Worm (Caenorhabditis elegans) whole organism, L2 larva: ENCODE results near the gene ZK930.2.

Experiments
- C34F6.9 ChIP-seq: fragments of 150-350 bp; optimal IDR thresholded peaks from 2 replicates; lab custom pipeline; 2014; ENCODE audit warnings: missing biosample characterization, missing genetic modification characterization
- F13H6.1 ChIP-seq: sonication (generic microtip); optimal IDR thresholded peaks from 2 replicates; lab custom pipeline; 2016; ENCODE audit warnings: missing genetic modification characterization, missing compliant biosample characterization
- R02D3.7 ChIP-seq: fragments of 150-350 bp; optimal IDR thresholded peaks from 2 replicates; lab custom pipeline; 2014; ENCODE audit warnings: missing biosample characterization, missing genetic modification characterization
- Y55F3AM.14 ChIP-seq: fragments of 200-800 bp; sonication (Bioruptor generic); optimal IDR thresholded peaks from 2 replicates; lab custom pipeline; 2018; ENCODE audit warnings: mild to moderate bottlenecking, missing genetic modification characterization, missing compliant biosample characterization
- ZK546.5 ChIP-seq: sonication (generic microtip); optimal IDR thresholded peaks from 2 replicates; lab custom pipeline; 2017; ENCODE audit warnings: missing biosample characterization, missing genetic modification characterization
- alr-1 ChIP-seq: fragments of 150-350 bp; optimal IDR thresholded peaks from 2 replicates; lab custom pipeline; 2014; ENCODE audit warnings: missing biosample characterization, missing genetic modification characterization
- aly-2 ChIP-seq: fragments of 150-350 bp; optimal IDR thresholded peaks from 2 replicates; lab custom pipeline; 2014; ENCODE audit warnings: missing biosample characterization, missing genetic modification characterization
- ama-1 ChIP-seq: fragments of 150-350 bp; optimal IDR thresholded peaks from 2 replicates; lab custom pipeline; 2018; ENCODE audit warnings: inconsistent platforms
- ceh-82 ChIP-seq: fragments of 150-350 bp; optimal IDR thresholded peaks from 2 replicates; lab custom pipeline; 2014; ENCODE audit warnings: missing biosample characterization, missing genetic modification characterization
- crh-2 ChIP-seq: sonication (generic microtip); optimal IDR thresholded peaks from 2 replicates; lab custom pipeline; 2017; ENCODE audit warnings: missing biosample characterization, missing genetic modification characterization
- dmd-4 ChIP-seq: sonication (generic microtip); optimal IDR thresholded peaks from 2 replicates; lab custom pipeline; 2017; ENCODE audit warnings: missing biosample characterization, missing genetic modification characterization
- egl-27 ChIP-seq: sonication (generic microtip); optimal IDR thresholded peaks from 3 replicates; lab custom pipeline; 2017; ENCODE audit warnings: missing biosample characterization, missing genetic modification reagents, missing genetic modification characterization
- elt-1 ChIP-seq: fragments of 150-350 bp; optimal IDR thresholded peaks from 2 replicates; lab custom pipeline; 2014; ENCODE audit warnings: missing biosample characterization, missing genetic modification characterization
- elt-3 ChIP-seq: sonication (generic microtip); optimal IDR thresholded peaks from 2 replicates; lab custom pipeline; 2017; ENCODE audit warnings: missing biosample characterization, missing genetic modification characterization
- fos-1 ChIP-seq: fragments of 150-350 bp; optimal IDR thresholded peaks from 2 replicates; lab custom pipeline; 2014; ENCODE audit warnings: missing biosample characterization, missing genetic modification characterization
- gmeb-1 ChIP-seq: fragments of 150-350 bp; optimal IDR thresholded peaks from 2 replicates; lab custom pipeline; 2014; ENCODE audit warnings: missing biosample characterization, missing genetic modification characterization
- lin-11 ChIP-seq: fragments of 150-350 bp; sonication (generic microtip); optimal IDR thresholded peaks from 2 replicates; lab custom pipeline; 2014; ENCODE audit warnings: missing biosample characterization, missing genetic modification characterization, inconsistent platforms, mixed read lengths
- lin-39 ChIP-seq: fragments of 150-350 bp; optimal IDR thresholded peaks from 2 replicates; lab custom pipeline; 2014; ENCODE audit warnings: missing biosample characterization, missing genetic modification reagents, missing genetic modification characterization
- lsy-2 ChIP-seq, 2 experiments: fragments of 150-350 bp in 1 of 2; sonication (generic microtip) in 1 of 2; optimal IDR thresholded peaks; 2 replicates each; lab custom pipeline; 2014 to 2017; ENCODE audit warnings: missing biosample characterization in 2 of 2, missing genetic modification characterization in 2 of 2
- mab-5 ChIP-seq: fragments of 150-350 bp; optimal IDR thresholded peaks from 2 replicates; lab custom pipeline; 2014; ENCODE audit warnings: missing biosample characterization, missing genetic modification characterization
- mbf-1 ChIP-seq: sonication (generic microtip); optimal IDR thresholded peaks from 2 replicates; lab custom pipeline; 2017; ENCODE audit warnings: missing biosample characterization, missing genetic modification characterization
- mdl-1 ChIP-seq, 2 experiments: fragments of 150-350 bp in 1 of 2; sonication (generic microtip) in 1 of 2; optimal IDR thresholded peaks; 2 replicates each; lab custom pipeline; 2017; ENCODE audit warnings: missing biosample characterization in 2 of 2, missing genetic modification characterization in 2 of 2
- nhr-10 ChIP-seq: sonication (generic microtip); optimal IDR thresholded peaks from 2 replicates; lab custom pipeline; 2017; ENCODE audit warnings: missing biosample characterization, missing genetic modification characterization
- nhr-129 ChIP-seq: fragments of 150-350 bp; optimal IDR thresholded peaks from 2 replicates; lab custom pipeline; 2014; ENCODE audit warnings: missing biosample characterization, missing genetic modification characterization
- nhr-23 ChIP-seq: fragments of 150-350 bp; optimal IDR thresholded peaks from 2 replicates; lab custom pipeline; 2014; ENCODE audit warnings: missing biosample characterization, missing genetic modification reagents, missing genetic modification characterization
- nhr-237 ChIP-seq: fragments of 150-350 bp; optimal IDR thresholded peaks from 2 replicates; lab custom pipeline; 2014; ENCODE audit warnings: missing biosample characterization, missing genetic modification characterization
- nhr-25 ChIP-seq: fragments of 150-350 bp; sonication (generic microtip); optimal IDR thresholded peaks from 3 replicates; lab custom pipeline; 2014; ENCODE audit warnings: missing biosample characterization, missing genetic modification characterization
- nhr-6 ChIP-seq: fragments of 150-350 bp; optimal IDR thresholded peaks from 2 replicates; lab custom pipeline; 2014; ENCODE audit warnings: missing biosample characterization, missing genetic modification characterization
- nhr-77 ChIP-seq: fragments of 150-350 bp; optimal IDR thresholded peaks from 2 replicates; lab custom pipeline; 2014; ENCODE audit warnings: missing biosample characterization, missing genetic modification characterization
- peb-1 ChIP-seq: fragments of 150-350 bp; optimal IDR thresholded peaks from 2 replicates; lab custom pipeline; 2014; ENCODE audit warnings: missing biosample characterization, missing genetic modification characterization
- sem-4 ChIP-seq: fragments of 150-350 bp; optimal IDR thresholded peaks from 2 replicates; lab custom pipeline; 2014; ENCODE audit warnings: missing biosample characterization, missing genetic modification reagents, missing genetic modification characterization
- skn-1 ChIP-seq: sonication (generic microtip); optimal IDR thresholded peaks from 2 replicates; lab custom pipeline; 2017; ENCODE audit warnings: missing biosample characterization, missing genetic modification characterization
- sma-3 ChIP-seq: sonication (generic microtip); optimal IDR thresholded peaks from 2 replicates; lab custom pipeline; 2016; ENCODE audit warnings: missing genetic modification reagents, missing genetic modification characterization, missing compliant biosample characterization
- sma-9 ChIP-seq, 2 experiments: fragments of 150-350 bp in 1 of 2; sonication (generic microtip) in 1 of 2; optimal IDR thresholded peaks; 2 replicates each; lab custom pipeline; 2014 to 2016; ENCODE audit warnings: missing genetic modification characterization in 2 of 2, mild to moderate bottlenecking in 1 of 2, missing biosample characterization in 1 of 2, missing compliant biosample characterization in 1 of 2, missing genetic modification reagents in 1 of 2, moderate library complexity in 1 of 2
- snpc-4 ChIP-seq: fragments of 150-350 bp; optimal IDR thresholded peaks from 2 replicates; lab custom pipeline; 2014; ENCODE audit warnings: missing biosample characterization, missing genetic modification characterization
- unc-39 ChIP-seq: fragments of 150-350 bp; optimal IDR thresholded peaks from 2 replicates; lab custom pipeline; 2014; ENCODE audit warnings: missing biosample characterization, missing genetic modification characterization
- unc-55 ChIP-seq: fragments of 150-350 bp; sonication (generic microtip); optimal IDR thresholded peaks from 3 replicates; lab custom pipeline; 2014; ENCODE audit warnings: missing biosample characterization, missing genetic modification reagents, missing genetic modification characterization
- zag-1 ChIP-seq: fragments of 150-350 bp; optimal IDR thresholded peaks from 2 replicates; lab custom pipeline; 2014; ENCODE audit warnings: missing biosample characterization, missing genetic modification characterization
- ztf-1 ChIP-seq: fragments of 200-800 bp; sonication (Bioruptor generic); conservative IDR thresholded peaks from 2 replicates; pipeline ENCODE4 v1.3.6; 2022; ENCODE audit warnings: missing genetic modification characterization, missing compliant biosample characterization
- ztf-11 ChIP-seq: sonication (generic microtip); optimal IDR thresholded peaks from 2 replicates; lab custom pipeline; 2017; ENCODE audit warnings: missing biosample characterization, missing genetic modification characterization
- ztf-4 ChIP-seq: fragments of 150-350 bp; optimal IDR thresholded peaks from 2 replicates; lab custom pipeline; 2014; ENCODE audit warnings: missing biosample characterization, missing genetic modification characterization

ZK930.2 gene

ce11 chrII:11874674-11875198 lies 18.5 kb downstream of the ZK930.2 start, which contains the start of the genes npp-3 and top-2 (continued):
- peak in 1 of 2 experiments; percentile 62 for TF ChIP-seq mdl-1 (tag; optimal IDR thresholded peaks at IDR 0.05; lab: Kevin White, UChicago)
- TF ChIP-seq elt-3 (tag; lab: Kevin White, UChicago) = no peak
- TF ChIP-seq nhr-129 (tag; lab: Kevin White, UChicago) = peak; percentile 96
- peak; percentile 69 for TF ChIP-seq sem-4 (tag; lab: Kevin White, UChicago)
- peak; percentile 96 for TF ChIP-seq C34F6.9
- no peak for TF ChIP-seq nhr-23 (tag; lab: Kevin White, UChicago)
- TF ChIP-seq sma-9 (GFP tag; optimal IDR thresholded peaks at IDR 0.05; lab: Kevin White, UChicago) = peak; percentile 92
- TF ChIP-seq sma-9 (tag; optimal IDR thresholded peaks at IDR 0.05; lab: Kevin White, UChicago) = no peak
- TF ChIP-seq elt-1 = no peak
- peak; percentile 79 for TF ChIP-seq ZK546.5 (tag; lab: Kevin White, UChicago)
- no peak for TF ChIP-seq dmd-4 (tag; lab: Kevin White, UChicago)
- no peak for TF ChIP-seq ztf-1 (GFP tag; lab: Robert Waterston, UW)
- no peak for TF ChIP-seq lin-39 (tag; lab: Kevin White, UChicago)
- no peak for TF ChIP-seq aly-2
- TF ChIP-seq alr-1 (tag; lab: Kevin White, UChicago) = no peak
- peak; percentile 79 for TF ChIP-seq snpc-4 (tag; lab: Kevin White, UChicago)
- TF ChIP-seq zag-1 (tag; lab: Kevin White, UChicago) = peak; percentile 78
- no peak for TF ChIP-seq ama-1
- peak; percentile 91 for TF ChIP-seq F13H6.1 (tag; lab: Kevin White, UChicago)
- no peak for TF ChIP-seq peb-1 (tag; lab: Kevin White, UChicago)
- TF ChIP-seq crh-2 (tag; lab: Kevin White, UChicago) = peak; percentile 96
- no peak for TF ChIP-seq nhr-77
- TF ChIP-seq sma-3 (GFP tag; lab: Kevin White, UChicago) = peak; percentile 89
- TF ChIP-seq R02D3.7 (tag; lab: Kevin White, UChicago) = peak; percentile 72
- TF ChIP-seq egl-27 (tag; lab: Kevin White, UChicago) = peak; percentile 83
- peak; percentile 79 for TF ChIP-seq nhr-6 (tag; lab: Kevin White, UChicago)
- no peak for TF ChIP-seq skn-1 (tag; lab: Kevin White, UChicago)

- no peak for TF ChIP-seq nhr-10 (tag; lab: Kevin White, UChicago)
- no peak for TF ChIP-seq gmeb-1
- no peak for TF ChIP-seq lsy-2 (tag; optimal IDR thresholded peaks at IDR 0.05; lab: Kevin White, UChicago)
- TF ChIP-seq nhr-237 (tag; lab: Kevin White, UChicago) = no peak
- no peak for TF ChIP-seq egl-27 (tag; lab: Kevin White, UChicago)
- no peak for TF ChIP-seq lin-39 (tag; lab: Kevin White, UChicago)
- no peak for TF ChIP-seq mdl-1 (tag; optimal IDR thresholded peaks at IDR 0.05; lab: Kevin White, UChicago)
- TF ChIP-seq skn-1 (tag; lab: Kevin White, UChicago) = no peak
- no peak for TF ChIP-seq lin-11 (tag; lab: Kevin White, UChicago)
- TF ChIP-seq nhr-25 = no peak
- TF ChIP-seq ceh-82 (tag; lab: Kevin White, UChicago) = no peak
- no peak for TF ChIP-seq unc-39
- TF ChIP-seq elt-3 (tag; lab: Kevin White, UChicago) = no peak
- no peak for TF ChIP-seq peb-1 (tag; lab: Kevin White, UChicago)
- TF ChIP-seq fos-1 (tag; lab: Kevin White, UChicago) = no peak
- no peak for TF ChIP-seq ztf-4 (tag; lab: Kevin White, UChicago)
- TF ChIP-seq mbf-1 (tag; lab: Kevin White, UChicago) = no peak
These were observed 24.3 kb downstream of the ZK930.2 start for ce11 chrII:11868893-11869292.

ce11 chrII:11868234-11868633 lies 25.0 kb downstream of the ZK930.2 start, which contains the start of gene col-84:
Gene col-84, plus strand, starts transcription at chrII:11868534.
- TF ChIP-seq Y55F3AM.14 (GFP tag; lab: Kevin White, UChicago) (no peak), ztf-11 (no peak), ZK546.5 (tag; lab: Kevin White, UChicago) (no peak), F13H6.1 (tag; lab: Kevin White, UChicago) (no peak), sem-4 (tag; lab: Kevin White, UChicago) (no peak), unc-39 (no peak), egl-27 (tag; lab: Kevin White, UChicago) (no peak), fos-1 (tag; lab: Kevin White, UChicago) (no peak), ceh-82 (tag; lab: Kevin White, UChicago) (no peak), unc-55 (no peak), mab-5 (no peak), sma-9 (GFP tag; optimal IDR thresholded peaks at IDR 0.05; lab: Kevin White, UChicago) (no peak), sma-9 (tag; optimal IDR thresholded peaks at IDR 0.05; lab: Kevin White, UChicago) (no peak), alr-1 (tag; lab: Kevin White, UChicago) (no peak), ztf-4 (tag; lab: Kevin White, UChicago) (no peak), nhr-129 (tag; lab: Kevin White, UChicago) (no peak), nhr-25 (no peak), ztf-1 (GFP tag; lab: Robert Waterston, UW) (no peak)
- TF ChIP-seq, all 48 proteins: peak for 0
